Worm (Caenorhabditis elegans) whole organism, L4 larva: ENCODE measurements around the gene nhr-76.
A peak's percentile ranks its signal among the peaks of the same experiment; 100 is the strongest.

Experiments
- aly-2 ChIP-seq: sonication (generic microtip); optimal IDR thresholded peaks from 2 replicates; lab custom pipeline; 2018; ENCODE audit warnings: missing biosample characterization, missing genetic modification characterization
- ceh-28 ChIP-seq: fragments of 150-350 bp; optimal IDR thresholded peaks from 2 replicates; lab custom pipeline; 2014; ENCODE audit warnings: missing biosample characterization, missing genetic modification reagents, missing genetic modification characterization
- egl-27 ChIP-seq: sonication (generic microtip); optimal IDR thresholded peaks from 3 replicates; lab custom pipeline; 2017; ENCODE audit warnings: missing biosample characterization, missing genetic modification reagents, missing genetic modification characterization
- lir-3 ChIP-seq: sonication (generic microtip); optimal IDR thresholded peaks from 2 replicates; lab custom pipeline; 2016; ENCODE audit warnings: mild to moderate bottlenecking, missing genetic modification characterization, missing compliant biosample characterization
- mep-1 ChIP-seq: fragments of 150-350 bp; sonication (generic microtip); optimal IDR thresholded peaks from 3 replicates; lab custom pipeline; 2014; ENCODE audit warnings: missing biosample characterization, missing genetic modification characterization
- nhr-10 ChIP-seq: fragments of 150-350 bp; optimal IDR thresholded peaks from 2 replicates; lab custom pipeline; 2014; ENCODE audit warnings: missing biosample characterization, missing genetic modification characterization
- nhr-11 ChIP-seq: fragments of 150-350 bp; optimal IDR thresholded peaks from 2 replicates; lab custom pipeline; 2014; ENCODE audit warnings: missing biosample characterization, missing genetic modification characterization
- nhr-237 ChIP-seq: sonication (generic microtip); optimal IDR thresholded peaks from 2 replicates; lab custom pipeline; 2017; ENCODE audit warnings: missing biosample characterization, missing genetic modification characterization
- nhr-28 ChIP-seq: fragments of 150-350 bp; optimal IDR thresholded peaks from 2 replicates; lab custom pipeline; 2014; ENCODE audit warnings: missing biosample characterization, missing genetic modification characterization
- nhr-76 ChIP-seq: fragments of 150-350 bp; optimal IDR thresholded peaks from 2 replicates; lab custom pipeline; 2014; ENCODE audit warnings: missing biosample characterization, missing genetic modification characterization
- pqm-1 ChIP-seq: sonication (generic microtip); optimal IDR thresholded peaks from 2 replicates; lab custom pipeline; 2017; ENCODE audit warnings: missing biosample characterization, missing genetic modification characterization
- skn-1 ChIP-seq: fragments of 150-350 bp; optimal IDR thresholded peaks from 2 replicates; lab custom pipeline; 2014; ENCODE audit warnings: missing biosample characterization, missing genetic modification characterization
- unc-130 ChIP-seq: sonication (generic microtip); optimal IDR thresholded peaks from 2 replicates; lab custom pipeline; 2016; ENCODE audit warnings: missing genetic modification reagents, missing genetic modification characterization, missing compliant biosample characterization
- ztf-11 ChIP-seq: fragments of 150-350 bp; optimal IDR thresholded peaks from 2 replicates; lab custom pipeline; 2014; ENCODE audit warnings: missing biosample characterization, missing genetic modification characterization

- TF ChIP-seq ztf-11 (tag; lab: Kevin White, UChicago) (no peak), pqm-1 (peak; percentile 45), aly-2 (tag; lab: Kevin White, UChicago) (no peak), lir-3 (tag; lab: Kevin White, UChicago) (no peak), nhr-11 (tag; lab: Kevin White, UChicago) (no peak), nhr-10 (no peak), ceh-28 (tag; lab: Kevin White, UChicago) (no peak), mep-1 (tag; lab: Kevin White, UChicago) (no peak), nhr-28 (peak; percentile 37), nhr-237 (no peak), skn-1 (tag; lab: Kevin White, UChicago) (no peak), nhr-76 (tag; lab: Kevin White, UChicago) (no peak), unc-130 (GFP tag; lab: Kevin White, UChicago) (no peak), egl-27 (tag; lab: Kevin White, UChicago) (no peak)
Observed at ce11 chrIV:675471-676159, 48.3 kb downstream of the nhr-76 start, which contains the start of the genes K11H12.4 and K11H12.10.
